Fruit fly (Drosophila melanogaster) whole organism, embryonic: ENCODE data around the gene CG13067.

Source experiments
- B-H1 ChIP-seq: fragments of 200-800 bp; sonication (Bioruptor generic); IDR thresholded peaks from 3 replicates; pipeline ENCODE4 v1.3.6; 2022; ENCODE audit warnings: missing biosample characterization, missing genetic modification characterization
- CG10274 ChIP-seq: fragments of 200-800 bp; sonication (Bioruptor generic); optimal IDR thresholded peaks from 3 replicates; lab custom pipeline; 2017; ENCODE audit warnings: missing biosample characterization, mild to moderate bottlenecking, missing genetic modification characterization
- CG11723 ChIP-seq: fragments of 200-800 bp; sonication (Bioruptor generic); optimal IDR thresholded peaks from 2 replicates; lab custom pipeline; 2017; ENCODE audit warnings: missing biosample characterization, mild to moderate bottlenecking, missing genetic modification characterization
- CG1233 ChIP-seq: fragments of 200-800 bp; sonication (Bioruptor generic); optimal IDR thresholded peaks from 4 replicates; lab custom pipeline; 2018; ENCODE audit warnings: missing biosample characterization, mild to moderate bottlenecking, missing genetic modification characterization
- CG12659 ChIP-seq: fragments of 200-800 bp; sonication (Bioruptor generic); optimal IDR thresholded peaks from 3 replicates; lab custom pipeline; 2017; ENCODE audit warnings: mild to moderate bottlenecking, missing biosample characterization, missing genetic modification reagents, missing genetic modification characterization
- CG12769 ChIP-seq: fragments of 200-800 bp; sonication (Bioruptor generic); optimal IDR thresholded peaks from 2 replicates; lab custom pipeline; 2019; ENCODE audit warnings: missing biosample characterization, mild to moderate bottlenecking, missing genetic modification characterization, moderate library complexity
- CG14014 ChIP-seq: fragments of 200-800 bp; sonication (Bioruptor generic); IDR thresholded peaks from 2 replicates; pipeline ENCODE4 v1.3.6; 2022; ENCODE audit warnings: missing biosample characterization, missing genetic modification characterization
- CG15011 ChIP-seq: fragments of 200-800 bp; sonication (Bioruptor generic); optimal IDR thresholded peaks from 3 replicates; lab custom pipeline; 2018; ENCODE audit warnings: missing biosample characterization, mild to moderate bottlenecking, missing genetic modification characterization
- CG16813 ChIP-seq: fragments of 200-800 bp; sonication (Bioruptor generic); IDR thresholded peaks from 3 replicates; pipeline ENCODE4 v1.3.6; 2022; ENCODE audit warnings: missing biosample characterization, missing genetic modification characterization; ENCODE audit not compliant: partially characterized antibody
- CG17829 ChIP-seq: fragments of 200-800 bp; optimal IDR thresholded peaks from 2 replicates; lab custom pipeline; 2019; ENCODE audit warnings: missing biosample characterization, mild to moderate bottlenecking, missing genetic modification characterization, moderate library complexity
- CG2120 ChIP-seq: fragments of 200-800 bp; sonication (Bioruptor generic); optimal IDR thresholded peaks from 3 replicates; lab custom pipeline; 2016; ENCODE audit warnings: missing biosample characterization, missing genetic modification characterization
- CG2712 ChIP-seq: fragments of 200-800 bp; optimal IDR thresholded peaks from 3 replicates; lab custom pipeline; 2019; ENCODE audit warnings: missing biosample characterization, mild to moderate bottlenecking, missing genetic modification characterization, moderate library complexity
- CG32532 ChIP-seq: fragments of 200-800 bp; sonication (Bioruptor generic); IDR thresholded peaks from 2 replicates; pipeline ENCODE4 v1.3.6; 2022; ENCODE audit warnings: missing biosample characterization, missing genetic modification characterization
- CG33213 ChIP-seq: fragments of 200-800 bp; sonication (Bioruptor generic); optimal IDR thresholded peaks from 3 replicates; lab custom pipeline; 2016; ENCODE audit warnings: missing biosample characterization, missing genetic modification characterization
- CG33557 ChIP-seq: fragments of 200-800 bp; sonication (Bioruptor generic); optimal IDR thresholded peaks from 2 replicates; lab custom pipeline; 2019; ENCODE audit warnings: missing biosample characterization, mild to moderate bottlenecking, missing genetic modification characterization, moderate library complexity
- CG3726 ChIP-seq: fragments of 200-800 bp; sonication (Bioruptor generic); IDR thresholded peaks from 3 replicates; pipeline ENCODE4, ENCODE4 v1.3.6; 2022; ENCODE audit warnings: missing biosample characterization, missing genetic modification characterization
- CG3995 ChIP-seq: fragments of 200-800 bp; sonication (Bioruptor generic); optimal IDR thresholded peaks from 3 replicates; lab custom pipeline; 2016; ENCODE audit warnings: missing biosample characterization, missing genetic modification characterization
- CG4617 ChIP-seq: fragments of 200-800 bp; sonication (Bioruptor generic); optimal IDR thresholded peaks from 3 replicates; lab custom pipeline; 2016; ENCODE audit warnings: missing biosample characterization, missing genetic modification characterization, borderline replicate concordance
- CG4854 ChIP-seq: fragments of 200-800 bp; sonication (Bioruptor generic); optimal IDR thresholded peaks from 2 replicates; lab custom pipeline; 2016; ENCODE audit warnings: missing biosample characterization, missing genetic modification characterization, inconsistent platforms
- CG7357 ChIP-seq: fragments of 200-800 bp; sonication (Bioruptor generic); IDR thresholded peaks from 3 replicates; pipeline ENCODE4 v1.3.6; 2022; ENCODE audit warnings: missing biosample characterization, missing genetic modification characterization
- CG7928 ChIP-seq: fragments of 200-800 bp; sonication (Bioruptor generic); optimal IDR thresholded peaks from 2 replicates; lab custom pipeline; 2017; ENCODE audit warnings: missing biosample characterization, mild to moderate bottlenecking, missing genetic modification characterization
- CG9215 ChIP-seq: fragments of 200-800 bp; sonication (Bioruptor generic); IDR thresholded peaks from 2 replicates; pipeline ENCODE4 v1.3.6; 2022; ENCODE audit warnings: missing biosample characterization, missing genetic modification characterization
- CG9609 ChIP-seq: fragments of 200-800 bp; sonication (Bioruptor generic); optimal IDR thresholded peaks from 3 replicates; lab custom pipeline; 2016; ENCODE audit warnings: missing biosample characterization, missing genetic modification characterization
- CTCF ChIP-seq: fragments of 200-800 bp; sonication (Bioruptor generic); optimal IDR thresholded peaks from 2 replicates; lab custom pipeline; 2017; ENCODE audit warnings: missing biosample characterization, mild to moderate bottlenecking, missing genetic modification characterization, moderate library complexity
- E2f1 ChIP-seq: fragments of 200-800 bp; sonication (Bioruptor generic); IDR thresholded peaks from 2 replicates; pipeline ENCODE4 v1.3.6; 2022; ENCODE audit warnings: missing biosample characterization, missing genetic modification characterization
- Fer1 ChIP-seq: fragments of 200-800 bp; sonication (Bioruptor generic); optimal IDR thresholded peaks from 2 replicates; lab custom pipeline; 2017; ENCODE audit warnings: missing biosample characterization, mild to moderate bottlenecking, missing genetic modification characterization
- Jarid2 ChIP-seq: fragments of 200-800 bp; sonication (Bioruptor generic); optimal IDR thresholded peaks from 3 replicates; lab custom pipeline; 2017; ENCODE audit warnings: mild to moderate bottlenecking, missing biosample characterization, missing genetic modification reagents, missing genetic modification characterization
- MBD-R2 ChIP-seq: fragments of 200-800 bp; sonication (Bioruptor generic); IDR thresholded peaks from 2 replicates; pipeline ENCODE4 v1.3.6; 2022; ENCODE audit warnings: missing biosample characterization, missing genetic modification characterization
- Nf-YA ChIP-seq: fragments of 200-800 bp; sonication (Bioruptor generic); IDR thresholded peaks from 2 replicates; pipeline ENCODE4 v1.3.6; 2022; ENCODE audit warnings: missing biosample characterization, missing genetic modification characterization
- NfI ChIP-seq: fragments of 200-800 bp; sonication (Bioruptor generic); optimal IDR thresholded peaks from 3 replicates; lab custom pipeline; 2018; ENCODE audit warnings: missing biosample characterization, mild to moderate bottlenecking, missing genetic modification characterization, moderate library complexity
- Poxn ChIP-seq: fragments of 200-800 bp; sonication (Bioruptor generic); IDR thresholded peaks from 2 replicates; pipeline ENCODE4 v1.3.6; 2022; ENCODE audit warnings: missing biosample characterization, missing genetic modification characterization
- Scr ChIP-seq: fragments of 200-800 bp; sonication (Bioruptor generic); IDR thresholded peaks from 2 replicates; pipeline ENCODE4 v1.3.6; 2022; ENCODE audit warnings: missing biosample characterization, missing genetic modification characterization; ENCODE audit not compliant: partially characterized antibody
- YL-1 ChIP-seq: fragments of 200-800 bp; sonication (Bioruptor generic); optimal IDR thresholded peaks from 3 replicates; lab custom pipeline; 2017; ENCODE audit warnings: missing biosample characterization, mild to moderate bottlenecking, missing genetic modification characterization
- bigmax ChIP-seq: fragments of 200-800 bp; sonication (Bioruptor generic); optimal IDR thresholded peaks from 2 replicates; lab custom pipeline; 2018; ENCODE audit warnings: missing biosample characterization, mild to moderate bottlenecking, missing genetic modification characterization
- caup ChIP-seq: fragments of 200-800 bp; sonication (Bioruptor generic); optimal IDR thresholded peaks from 3 replicates; lab custom pipeline; 2017; ENCODE audit warnings: missing biosample characterization, mild to moderate bottlenecking, missing genetic modification characterization, moderate library complexity; ENCODE audit not compliant: severe bottlenecking
- disco-r ChIP-seq: fragments of 200-800 bp; sonication (Bioruptor generic); optimal IDR thresholded peaks from 2 replicates; lab custom pipeline; 2016; ENCODE audit warnings: missing biosample characterization, missing genetic modification characterization
- ewg ChIP-seq: fragments of 200-800 bp; sonication (Bioruptor generic); optimal IDR thresholded peaks from 3 replicates; lab custom pipeline; 2017; ENCODE audit warnings: mild to moderate bottlenecking, missing biosample characterization, missing genetic modification reagents, missing genetic modification characterization
- fd96Cb ChIP-seq: fragments of 200-800 bp; sonication (Bioruptor generic); optimal IDR thresholded peaks from 2 replicates; lab custom pipeline; 2018; ENCODE audit warnings: missing biosample characterization, mild to moderate bottlenecking, missing genetic modification characterization, moderate library complexity
- jigr1 ChIP-seq: fragments of 200-800 bp; sonication (Bioruptor generic); IDR thresholded peaks from 3 replicates; pipeline ENCODE4 v1.3.6; 2022; ENCODE audit warnings: missing biosample characterization, missing genetic modification characterization
- kay ChIP-seq: fragments of 200-800 bp; sonication (Bioruptor generic); optimal IDR thresholded peaks from 2 replicates; lab custom pipeline; 2016; ENCODE audit warnings: missing biosample characterization, missing genetic modification characterization
- klu ChIP-seq: fragments of 200-800 bp; sonication (Bioruptor generic); IDR thresholded peaks from 2 replicates; pipeline ENCODE4 v1.3.6; 2022; ENCODE audit warnings: missing biosample characterization, missing genetic modification characterization
- lola ChIP-seq, 3 experiments: fragments of >200 bp in 2 of 3; fragments of 200-800 bp in 1 of 3; sonication (Bioruptor generic) in 1 of 3; optimal IDR thresholded peaks; 2 replicates each; lab custom pipeline; 2017 to 2019; ENCODE audit warnings: missing biosample characterization in 3 of 3, missing genetic modification characterization in 3 of 3, mild to moderate bottlenecking in 1 of 3, moderate library complexity in 1 of 3
- phol ChIP-seq: fragments of 200-800 bp; sonication (Bioruptor generic); optimal IDR thresholded peaks from 3 replicates; lab custom pipeline; 2018; ENCODE audit warnings: missing biosample characterization, mild to moderate bottlenecking, missing genetic modification characterization, moderate library complexity
- prd ChIP-seq, 3 experiments: fragments of >200 bp in 2 of 3; fragments of 200-800 bp in 1 of 3; sonication (Bioruptor generic) in 1 of 3; optimal IDR thresholded peaks in 2 of 3; IDR thresholded peaks in 1 of 3; 2 replicates in 2 of 3; 3 replicates in 1 of 3; pipeline versions ENCODE4 v1.3.6 to Lab custom; 2017 to 2022; ENCODE audit warnings: missing biosample characterization in 1 of 3, missing genetic modification characterization in 1 of 3
- rib ChIP-seq: fragments of 200-800 bp; sonication (Bioruptor generic); IDR thresholded peaks from 2 replicates; pipeline ENCODE4 v1.3.6; 2022; ENCODE audit warnings: missing biosample characterization, missing genetic modification characterization
- sc ChIP-seq, 3 experiments: fragments of >200 bp in 2 of 3; fragments of 200-800 bp in 1 of 3; sonication (Bioruptor generic) in 1 of 3; optimal IDR thresholded peaks; 2 replicates in 2 of 3; 3 replicates in 1 of 3; lab custom pipeline; 2017; ENCODE audit warnings: mild to moderate bottlenecking in 1 of 3, missing biosample characterization in 1 of 3, missing genetic modification characterization in 1 of 3, missing genetic modification reagents in 1 of 3
- sisA ChIP-seq: fragments of 200-800 bp; sonication (Bioruptor generic); IDR thresholded peaks from 2 replicates; pipeline ENCODE4 v1.3.6; 2022; ENCODE audit warnings: missing biosample characterization, missing genetic modification characterization
- ssp ChIP-seq: fragments of 200-800 bp; sonication (Bioruptor generic); IDR thresholded peaks from 2 replicates; pipeline ENCODE4 v1.3.6; 2022; ENCODE audit warnings: missing biosample characterization, missing genetic modification characterization
- unpg ChIP-seq: fragments of 200-800 bp; sonication (Bioruptor generic); optimal IDR thresholded peaks from 3 replicates; lab custom pipeline; 2018; ENCODE audit warnings: missing biosample characterization, mild to moderate bottlenecking, missing genetic modification characterization, moderate library complexity
- wek ChIP-seq: fragments of 200-800 bp; sonication (Bioruptor generic); optimal IDR thresholded peaks from 3 replicates; lab custom pipeline; 2018; ENCODE audit warnings: missing biosample characterization, mild to moderate bottlenecking, missing genetic modification characterization, moderate library complexity
- zfh1 ChIP-seq: fragments of 200-800 bp; sonication (Bioruptor generic); IDR thresholded peaks from 3 replicates; pipeline ENCODE4 v1.3.6; 2022; ENCODE audit warnings: missing biosample characterization, missing genetic modification characterization

CG13067 gene

dm6 chr3L:16231857-16232256, 39.2 kb upstream of the CG13067 start, which contains the start of the genes PDCD-5 and MED10 (continued):
- TF ChIP-seq fd96Cb (tag; lab: Kevin White, UChicago) (no peak), prd (optimal IDR thresholded peaks at IDR 0.05; lab: Kevin White, UChicago) (no peak), prd (GFP tag; IDR thresholded peaks at IDR 0.05; lab: Robert Waterston, UW) (no peak), caup (GFP tag; lab: Kevin White, UChicago) (no peak), CG3726 (no peak), CG9609 (GFP tag; lab: Kevin White, UChicago) (no peak), CG3995 (GFP tag; lab: Kevin White, UChicago) (peak; percentile 69), disco-r (GFP tag; lab: Kevin White, UChicago) (no peak), CG7357 (GFP tag; lab: Robert Waterston, UW) (no peak), unpg (GFP tag; lab: Kevin White, UChicago) (no peak), CG33557 (GFP tag; lab: Kevin White, UChicago) (no peak), CG10274 (no peak), CG12659 (peak; percentile 60), CG15011 (no peak), lola (GFP tag; optimal IDR thresholded peaks at IDR 0.05; lab: Kevin White, UChicago) (no peak), CG32532 (GFP tag; lab: Robert Waterston, UW) (no peak), CG1233 (GFP tag; lab: Kevin White, UChicago) (no peak), jigr1 (no peak), phol (tag; lab: Kevin White, UChicago) (peak; percentile 65), CG17829 (peak; percentile 28), CG33213 (GFP tag; lab: Kevin White, UChicago) (peak; percentile 16), MBD-R2 (GFP tag; lab: Robert Waterston, UW) (peak; percentile 96), CG4617 (peak; percentile 100), klu (no peak), kay (GFP tag; lab: Kevin White, UChicago) (no peak), CG11723 (GFP tag; lab: Kevin White, UChicago) (no peak), CG4854 (GFP tag; lab: Kevin White, UChicago) (no peak), zfh1 (GFP tag; lab: Robert Waterston, UW) (no peak), bigmax (no peak), CG9215 (GFP tag; lab: Robert Waterston, UW) (no peak), CG14014 (GFP tag; lab: Robert Waterston, UW) (no peak), CG2712 (no peak), rib (GFP tag; lab: Robert Waterston, UW) (no peak), YL-1 (GFP tag; lab: Kevin White, UChicago) (peak; percentile 96), Poxn (GFP tag; lab: Robert Waterston, UW) (no peak), Nf-YA (no peak), E2f1 (GFP tag; lab: Robert Waterston, UW) (no peak), CTCF (peak; percentile 54), wek (no peak), Fer1 (GFP tag; lab: Kevin White, UChicago) (no peak), NfI (GFP tag; lab: Kevin White, UChicago) (peak; percentile 35), CG16813 (no peak), CG7928 (GFP tag; lab: Kevin White, UChicago) (peak; percentile 97), B-H1 (GFP tag; lab: Robert Waterston, UW) (no peak), sisA (GFP tag; lab: Robert Waterston, UW) (no peak), ewg (GFP tag; lab: Kevin White, UChicago) (no peak), CG2120 (GFP tag; lab: Kevin White, UChicago) (no peak), Jarid2 (GFP tag; lab: Kevin White, UChicago) (no peak), ssp (GFP tag; lab: Robert Waterston, UW) (no peak), sc (optimal IDR thresholded peaks at IDR 0.05; lab: Kevin White, UChicago) (no peak), sc (GFP tag; optimal IDR thresholded peaks at IDR 0.05; lab: Kevin White, UChicago) (no peak), CG12769 (tag; lab: Kevin White, UChicago) (no peak), Scr (GFP tag; lab: Robert Waterston, UW) (peak; percentile 46)
